Worm (Caenorhabditis elegans) whole organism, L1 larva: ENCODE data around the gene ndua-1.

ENCODE experiments used
- C04F5.9 ChIP-seq: sonication (generic microtip); optimal IDR thresholded peaks from 2 replicates; lab custom pipeline; 2016; ENCODE audit warnings: missing genetic modification characterization, missing compliant biosample characterization
- C16A3.4 ChIP-seq: fragments of 150-350 bp; optimal IDR thresholded peaks from 2 replicates; lab custom pipeline; 2014; ENCODE audit warnings: missing biosample characterization, missing genetic modification characterization
- Y116A8C.19 ChIP-seq: sonication (generic microtip); optimal IDR thresholded peaks from 2 replicates; lab custom pipeline; 2016; ENCODE audit warnings: missing compliant biosample characterization, missing genetic modification characterization, borderline replicate concordance
- aha-1 ChIP-seq: fragments of 150-350 bp; optimal IDR thresholded peaks from 2 replicates; lab custom pipeline; 2014; ENCODE audit warnings: missing biosample characterization, missing genetic modification characterization
- aly-2 ChIP-seq: fragments of 150-350 bp; optimal IDR thresholded peaks from 2 replicates; lab custom pipeline; 2014; ENCODE audit warnings: missing biosample characterization, missing genetic modification characterization
- ama-1 ChIP-seq: fragments of 150-350 bp; optimal IDR thresholded peaks from 2 replicates; lab custom pipeline; 2014
- ceh-63 ChIP-seq: fragments of 200-800 bp; sonication (Bioruptor generic); optimal IDR thresholded peaks from 2 replicates; lab custom pipeline; 2018; ENCODE audit warnings: mild to moderate bottlenecking, missing genetic modification characterization, missing compliant biosample characterization
- ceh-8 ChIP-seq: fragments of 200-800 bp; sonication (Bioruptor generic); optimal IDR thresholded peaks from 2 replicates; lab custom pipeline; 2018; ENCODE audit warnings: mild to moderate bottlenecking, missing genetic modification characterization, moderate library complexity, missing compliant biosample characterization
- ceh-82 ChIP-seq, 3 experiments: fragments of 150-350 bp in 1 of 3; sonication (generic microtip) in 2 of 3; optimal IDR thresholded peaks; 2 replicates each; lab custom pipeline; 2014 to 2017; ENCODE audit warnings: missing biosample characterization in 3 of 3, missing genetic modification characterization in 3 of 3
- ceh-88 ChIP-seq: fragments of 200-800 bp; sonication (Bioruptor generic); IDR thresholded peaks from 2 replicates; pipeline ENCODE4 v1.3.6; 2022; ENCODE audit warnings: missing genetic modification characterization, missing compliant biosample characterization
- ceh-90 ChIP-seq: sonication (generic microtip); optimal IDR thresholded peaks from 2 replicates; lab custom pipeline; 2016; ENCODE audit warnings: missing genetic modification characterization, missing compliant biosample characterization
- ces-1 ChIP-seq: fragments of 150-350 bp; optimal IDR thresholded peaks from 2 replicates; lab custom pipeline; 2014; ENCODE audit warnings: missing biosample characterization, missing genetic modification reagents, missing genetic modification characterization
- dpl-1 ChIP-seq, 3 experiments: fragments of 150-350 bp in 2 of 3; sonication (generic microtip) in 1 of 3; optimal IDR thresholded peaks; 2 replicates each; lab custom pipeline; 2014 to 2017; ENCODE audit warnings: missing biosample characterization in 3 of 3, missing genetic modification characterization in 3 of 3, missing genetic modification reagents in 3 of 3
- egl-27 ChIP-seq, 2 experiments: fragments of 150-350 bp in 1 of 2; sonication (generic microtip); optimal IDR thresholded peaks; 3 replicates each; lab custom pipeline; 2017 to 2018; ENCODE audit warnings: missing biosample characterization in 2 of 2, missing genetic modification characterization in 2 of 2, missing genetic modification reagents in 2 of 2
- elt-3 ChIP-seq, 6 experiments: fragments of 150-350 bp in 1 of 6; sonication (generic microtip); optimal IDR thresholded peaks; 2 replicates each; lab custom pipeline; 2017 to 2018; ENCODE audit warnings: missing biosample characterization in 6 of 6, missing genetic modification characterization in 6 of 6, inconsistent platforms in 1 of 6
- ets-5 ChIP-seq: fragments of 200-800 bp; sonication (Bioruptor generic); IDR thresholded peaks from 2 replicates; pipeline ENCODE4 v1.3.6; 2022; ENCODE audit warnings: missing genetic modification characterization, missing compliant biosample characterization
- fkh-10 ChIP-seq: sonication (generic microtip); optimal IDR thresholded peaks from 2 replicates; lab custom pipeline; 2017; ENCODE audit warnings: missing biosample characterization, missing genetic modification reagents, missing genetic modification characterization
- fkh-4 ChIP-seq: sonication (generic microtip); optimal IDR thresholded peaks from 2 replicates; lab custom pipeline; 2016; ENCODE audit warnings: missing compliant biosample characterization, missing genetic modification characterization, borderline replicate concordance
- fkh-8 ChIP-seq: sonication (generic microtip); optimal IDR thresholded peaks from 2 replicates; lab custom pipeline; 2016; ENCODE audit warnings: mild to moderate bottlenecking, missing genetic modification characterization, missing compliant biosample characterization
- grh-1 ChIP-seq: fragments of 200-800 bp; sonication (Bioruptor generic); IDR thresholded peaks from 2 replicates; pipeline ENCODE4 v1.3.6; 2022; ENCODE audit warnings: missing genetic modification reagents, missing genetic modification characterization, missing compliant biosample characterization
- hlh-17 ChIP-seq: fragments of 200-800 bp; sonication (Bioruptor generic); optimal IDR thresholded peaks from 2 replicates; lab custom pipeline; 2018; ENCODE audit warnings: missing genetic modification characterization, mild to moderate bottlenecking, missing compliant biosample characterization, moderate library complexity, borderline replicate concordance
- hlh-4 ChIP-seq: sonication (generic microtip); optimal IDR thresholded peaks from 2 replicates; lab custom pipeline; 2016; ENCODE audit warnings: mild to moderate bottlenecking, missing genetic modification characterization, missing compliant biosample characterization
- hpl-2 ChIP-seq: fragments of 150-350 bp; optimal IDR thresholded peaks from 2 replicates; lab custom pipeline; 2014; ENCODE audit warnings: missing biosample characterization, missing genetic modification reagents, missing genetic modification characterization
- irx-1 ChIP-seq: sonication (generic microtip); optimal IDR thresholded peaks from 2 replicates; lab custom pipeline; 2016; ENCODE audit warnings: missing genetic modification characterization, missing compliant biosample characterization
- isw-1 ChIP-seq: fragments of 200-800 bp; sonication (Bioruptor generic); IDR thresholded peaks from 2 replicates; pipeline ENCODE4 v1.3.6; 2022; ENCODE audit warnings: missing genetic modification characterization, missing compliant biosample characterization
- jun-1 ChIP-seq: fragments of 150-350 bp; optimal IDR thresholded peaks from 2 replicates; lab custom pipeline; 2014; ENCODE audit warnings: missing biosample characterization, missing genetic modification reagents, missing genetic modification characterization
- lin-14 ChIP-seq: fragments of 200-800 bp; sonication (Bioruptor generic); optimal IDR thresholded peaks from 2 replicates; lab custom pipeline; 2018; ENCODE audit warnings: mild to moderate bottlenecking, missing genetic modification characterization, moderate library complexity, missing compliant biosample characterization
- lin-15B ChIP-seq: fragments of 150-350 bp; sonication (generic microtip); optimal IDR thresholded peaks from 3 replicates; lab custom pipeline; 2014; ENCODE audit warnings: missing biosample characterization, missing genetic modification characterization
- lin-35 ChIP-seq, 2 experiments: fragments of 150-350 bp; optimal IDR thresholded peaks; 2 replicates each; lab custom pipeline; 2014; ENCODE audit warnings: missing biosample characterization in 2 of 2, missing genetic modification characterization in 2 of 2, missing genetic modification reagents in 2 of 2
- lin-39 ChIP-seq: fragments of 150-350 bp; optimal IDR thresholded peaks from 2 replicates; lab custom pipeline; 2014; ENCODE audit warnings: missing biosample characterization, missing genetic modification reagents, missing genetic modification characterization
- lir-3 ChIP-seq: sonication (generic microtip); optimal IDR thresholded peaks from 2 replicates; lab custom pipeline; 2016; ENCODE audit warnings: mild to moderate bottlenecking, missing genetic modification characterization, moderate library complexity, missing compliant biosample characterization; ENCODE audit not compliant: poor library complexity
- mdl-1 ChIP-seq, 2 experiments: fragments of 150-350 bp; optimal IDR thresholded peaks; 2 replicates each; lab custom pipeline; 2014 to 2017; ENCODE audit warnings: missing biosample characterization in 2 of 2, missing genetic modification characterization in 2 of 2, inconsistent platforms in 1 of 2
- mep-1 ChIP-seq: fragments of 150-350 bp; optimal IDR thresholded peaks from 2 replicates; lab custom pipeline; 2014; ENCODE audit warnings: missing biosample characterization, missing genetic modification characterization
- nhr-11 ChIP-seq: fragments of 150-350 bp; optimal IDR thresholded peaks from 2 replicates; lab custom pipeline; 2014; ENCODE audit warnings: missing biosample characterization, missing genetic modification characterization
- nhr-19 ChIP-seq: fragments of 200-800 bp; sonication (Bioruptor generic); conservative IDR thresholded peaks from 2 replicates; pipeline ENCODE4 v1.3.6; 2022; ENCODE audit warnings: missing genetic modification characterization, missing compliant biosample characterization
- nhr-237 ChIP-seq: fragments of 150-350 bp; optimal IDR thresholded peaks from 2 replicates; lab custom pipeline; 2014; ENCODE audit warnings: missing biosample characterization, missing genetic modification characterization
- nhr-76 ChIP-seq: sonication (generic microtip); optimal IDR thresholded peaks from 2 replicates; lab custom pipeline; 2017; ENCODE audit warnings: missing biosample characterization, missing genetic modification characterization
- nhr-85 ChIP-seq: sonication (generic microtip); peaks from one replicate; lab custom pipeline; 2016; ENCODE audit warnings: missing genetic modification characterization, inconsistent platforms, missing compliant biosample characterization
- nhr-90 ChIP-seq: sonication (generic microtip); optimal IDR thresholded peaks from 2 replicates; lab custom pipeline; 2016; ENCODE audit warnings: mild to moderate bottlenecking, missing genetic modification characterization, missing compliant biosample characterization; ENCODE audit not compliant: poor library complexity
- pag-3 ChIP-seq: sonication (generic microtip); optimal IDR thresholded peaks from 2 replicates; lab custom pipeline; 2017; ENCODE audit warnings: missing genetic modification characterization, mild to moderate bottlenecking, missing compliant biosample characterization, antibody characterized with exemption, borderline replicate concordance; ENCODE audit not compliant: insufficient read depth
- pax-3 ChIP-seq: fragments of 200-800 bp; sonication (Bioruptor generic); optimal IDR thresholded peaks from 2 replicates; lab custom pipeline; 2018; ENCODE audit warnings: mild to moderate bottlenecking, missing genetic modification characterization, moderate library complexity, missing compliant biosample characterization
- pqm-1 ChIP-seq: sonication (generic microtip); optimal IDR thresholded peaks from 3 replicates; lab custom pipeline; 2017; ENCODE audit warnings: missing biosample characterization, missing genetic modification characterization
- snu-23 ChIP-seq: sonication (generic microtip); optimal IDR thresholded peaks from 2 replicates; lab custom pipeline; 2016; ENCODE audit warnings: missing genetic modification characterization, missing compliant biosample characterization
- sptf-1 ChIP-seq: fragments of 150-350 bp; optimal IDR thresholded peaks from 2 replicates; lab custom pipeline; 2014; ENCODE audit warnings: missing biosample characterization, missing genetic modification characterization
- sup-37 ChIP-seq: fragments of 200-800 bp; sonication (Bioruptor generic); optimal IDR thresholded peaks from 2 replicates; lab custom pipeline; 2018; ENCODE audit warnings: mild to moderate bottlenecking, missing genetic modification characterization, missing compliant biosample characterization
- swsn-7 ChIP-seq: sonication (generic microtip); optimal IDR thresholded peaks from 2 replicates; lab custom pipeline; 2016; ENCODE audit warnings: missing genetic modification characterization, missing compliant biosample characterization
- tlp-1 ChIP-seq: fragments of 150-350 bp; optimal IDR thresholded peaks from 2 replicates; lab custom pipeline; 2014; ENCODE audit warnings: missing biosample characterization, missing genetic modification characterization
- xbp-1 ChIP-seq: sonication (generic microtip); optimal IDR thresholded peaks from 2 replicates; lab custom pipeline; 2016; ENCODE audit warnings: missing genetic modification characterization, missing compliant biosample characterization
- ztf-11 ChIP-seq, 2 experiments: sonication (generic microtip); optimal IDR thresholded peaks; 2 replicates each; lab custom pipeline; 2016 to 2017; ENCODE audit warnings: missing genetic modification characterization in 2 of 2, missing biosample characterization in 1 of 2, missing compliant biosample characterization in 1 of 2
- ztf-4 ChIP-seq: fragments of 150-350 bp; optimal IDR thresholded peaks from 2 replicates; lab custom pipeline; 2014; ENCODE audit warnings: missing biosample characterization, missing genetic modification characterization

The ndua-1 gene

ce11 chrV:20837765-20838164 lies 13.9 kb downstream of the ndua-1 start, which contains the start of gene mrps-12 (continued):
- peak; percentile 17 to 42 for TF ChIP-seq lin-35 (GFP tag; optimal IDR thresholded peaks at IDR 0.05; lab: Kevin White, UChicago)
- no peak for TF ChIP-seq ceh-63
- no peak for TF ChIP-seq ets-5 (GFP tag; lab: Robert Waterston, UW)
- TF ChIP-seq nhr-11 (tag; lab: Kevin White, UChicago) = no peak
- no peak for TF ChIP-seq ceh-88
- TF ChIP-seq pag-3 (tag; lab: Kevin White, UChicago) = no peak
- TF ChIP-seq ces-1 (GFP tag; lab: Kevin White, UChicago) = no peak

DNA sequence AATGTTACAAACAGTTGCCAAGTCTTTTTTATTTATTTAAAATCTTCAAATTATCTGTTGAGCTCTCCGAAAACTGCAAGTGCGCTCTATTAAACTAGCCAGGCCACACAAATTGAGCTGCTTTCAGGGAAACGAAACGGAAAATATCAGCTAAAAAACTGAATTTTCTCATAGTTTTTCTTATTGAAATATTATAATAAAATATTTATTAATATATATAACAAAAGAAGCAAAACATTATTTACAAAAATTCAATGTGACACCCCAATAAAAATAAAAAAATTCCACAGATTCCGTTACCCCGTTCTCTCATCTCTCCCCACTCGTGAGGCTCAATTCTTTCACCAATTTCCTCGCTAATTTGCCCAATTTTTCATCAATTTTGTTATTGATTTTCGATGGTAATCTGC lies 19.1 kb downstream of the ndua-1 start:
- TF ChIP-seq nhr-237 (no peak), C16A3.4 (tag; lab: Kevin White, UChicago) (peak; percentile 22), lin-14 (GFP tag; lab: Kevin White, UChicago) (peak; percentile 77), ama-1 (lab: Kevin White, UChicago) (no peak), grh-1 (GFP tag; lab: Robert Waterston, UW) (no peak), aha-1 (tag; lab: Kevin White, UChicago) (no peak), snu-23 (GFP tag; lab: Kevin White, UChicago) (peak; percentile 36), fkh-4 (tag; lab: Kevin White, UChicago) (no peak), elt-3 (tag; optimal IDR thresholded peaks at IDR 0.05; lab: Kevin White, UChicago) (no peak), ceh-88 (peak; percentile 34; the same call in 1 of the 2 replicates), lin-39 (no peak), irx-1 (tag; lab: Kevin White, UChicago) (no peak), mep-1 (tag; lab: Kevin White, UChicago) (peak; percentile 19), swsn-7 (tag; lab: Kevin White, UChicago) (peak; percentile 2), ztf-11 (tag; optimal IDR thresholded peaks at IDR 0.05; lab: Kevin White, UChicago) (no peak), lin-15B (no peak), fkh-8 (tag; lab: Kevin White, UChicago) (peak; percentile 40), nhr-90 (peak; percentile 32), dpl-1 (GFP tag; optimal IDR thresholded peaks at IDR 0.05; lab: Kevin White, UChicago) (peak in 1 of 3 experiments; percentile 42), ceh-82 (tag; optimal IDR thresholded peaks at IDR 0.05; lab: Kevin White, UChicago) (peak in 2 of 3 experiments; percentile 5 to 13), hlh-17 (GFP tag; lab: Kevin White, UChicago) (no peak), nhr-11 (tag; lab: Kevin White, UChicago) (no peak), egl-27 (tag; optimal IDR thresholded peaks at IDR 0.05; lab: Kevin White, UChicago) (no peak), nhr-19 (peak; percentile 16; the same call in 1 of the 2 replicates), ces-1 (GFP tag; lab: Kevin White, UChicago) (no peak), lir-3 (tag; lab: Kevin White, UChicago) (peak; percentile 37), hpl-2 (GFP tag; lab: Kevin White, UChicago) (no peak), nhr-85 (tag; lab: Kevin White, UChicago) (peak; percentile 63), isw-1 (peak; percentile 46; the same call in 1 of the 2 replicates), lin-35 (GFP tag; optimal IDR thresholded peaks at IDR 0.05; lab: Kevin White, UChicago) (no peak), xbp-1 (tag; lab: Kevin White, UChicago) (peak; percentile 33), nhr-76 (tag; lab: Kevin White, UChicago) (no peak), tlp-1 (tag; lab: Kevin White, UChicago) (no peak), ztf-4 (tag; lab: Kevin White, UChicago) (no peak), sup-37 (GFP tag; lab: Kevin White, UChicago) (no peak), aly-2 (tag; lab: Kevin White, UChicago) (no peak), pax-3 (tag; lab: Kevin White, UChicago) (peak; percentile 60), sptf-1 (tag; lab: Kevin White, UChicago) (no peak), mdl-1 (tag; optimal IDR thresholded peaks at IDR 0.05; lab: Kevin White, UChicago) (no peak), pqm-1 (no peak), C04F5.9 (tag; lab: Kevin White, UChicago) (no peak), ceh-90 (tag; lab: Kevin White, UChicago) (no peak), ceh-8 (GFP tag; lab: Kevin White, UChicago) (no peak), Y116A8C.19 (tag; lab: Kevin White, UChicago) (no peak), jun-1 (no peak), fkh-10 (GFP tag; lab: Kevin White, UChicago) (no peak), hlh-4 (tag; lab: Kevin White, UChicago) (no peak)
